ENCODE assay signal across 2 fruit fly cellular contexts in the genomic region with DNA sequence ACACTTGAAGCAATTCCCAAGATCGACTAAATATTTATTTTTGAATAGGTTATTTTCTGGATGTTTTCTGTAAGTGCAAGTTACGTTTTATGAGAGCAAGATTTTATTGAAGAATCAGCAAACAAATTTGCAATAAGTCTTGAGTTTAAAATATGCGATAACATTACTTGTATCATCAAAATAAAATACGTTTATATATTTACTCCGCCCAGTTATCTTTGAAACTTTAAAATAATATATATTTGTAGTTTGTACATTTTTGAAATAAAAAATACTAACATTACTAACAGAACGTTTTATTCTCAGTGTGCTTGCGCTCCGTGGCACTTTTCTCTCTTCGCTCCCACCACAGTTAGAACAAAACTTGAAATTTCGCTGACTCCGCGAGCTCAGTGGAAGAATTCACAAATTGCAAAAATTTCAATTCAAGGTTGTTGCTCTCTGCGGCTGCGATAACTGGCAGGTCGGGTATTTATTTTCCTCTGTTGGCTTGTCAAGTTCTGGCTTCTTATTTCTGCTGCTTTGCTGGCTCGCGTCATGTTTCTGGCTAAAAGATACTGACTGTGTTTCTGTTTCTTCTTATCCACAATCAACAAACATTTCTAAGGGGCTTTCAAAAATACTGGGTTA.
TF ChIP-seq lines count a peak whose summit lies in the region.

No protein-coding gene starts in this region.

TF ChIP-seq in whole organism, embryonic, 481 proteins besides CTCF, POLR2A, EP300 and RAD21 (continued from another document):
- TF ChIP-seq seq (GFP tag; IDR thresholded peaks at IDR 0.05; lab: Robert Waterston, UW) (0 out of 2 replicates have a peak, but pooled peaks have one; percentile 7), CG30403 (GFP tag; optimal IDR thresholded peaks at IDR 0.05; lab: Kevin White, UChicago) (peak; percentile 57), CG9727 (GFP tag; optimal IDR thresholded peaks at IDR 0.05; lab: Kevin White, UChicago) (peak; percentile 35), CG16815 (GFP tag; optimal IDR thresholded peaks at IDR 0.05; lab: Kevin White, UChicago) (peak; percentile 25), phol (tag; optimal IDR thresholded peaks at IDR 0.05; lab: Kevin White, UChicago) (peak; percentile 11), corto (GFP tag; optimal IDR thresholded peaks at IDR 0.05; lab: Kevin White, UChicago) (peak; percentile 84), lola (GFP tag; optimal IDR thresholded peaks at IDR 0.05; lab: Kevin White, UChicago) (peak in 1 of 3 experiments; percentile 2), dmrt99B (tag; optimal IDR thresholded peaks at IDR 0.05; lab: Kevin White, UChicago) (no peak), dmrt11E (tag; optimal IDR thresholded peaks at IDR 0.05; lab: Kevin White, UChicago) (peak; percentile 3), sob (GFP tag; IDR thresholded peaks at IDR 0.05; lab: Robert Waterston, UW) (0 out of 2 replicates have a peak, but pooled peaks have one; percentile 13), gsb-n (tag; optimal IDR thresholded peaks at IDR 0.05; lab: Kevin White, UChicago) (no peak), slp2 (GFP tag; optimal IDR thresholded peaks at IDR 0.05; lab: Kevin White, UChicago) (no peak), Xbp1 (GFP tag; optimal IDR thresholded peaks at IDR 0.05; lab: Kevin White, UChicago) (peak; percentile 24), run (tag; optimal IDR thresholded peaks at IDR 0.05; lab: Kevin White, UChicago) (no peak), CG1603 (tag; optimal IDR thresholded peaks at IDR 0.05; lab: Kevin White, UChicago) (no peak), bsh (GFP tag; optimal IDR thresholded peaks at IDR 0.05; lab: Kevin White, UChicago) (peak; percentile 24 to 85), CG3281 (GFP tag; optimal IDR thresholded peaks at IDR 0.05; lab: Kevin White, UChicago) (peak; percentile 37)
TF ChIP-seq in whole organism, embryonic: peak in this region for 39.

TF ChIP-seq in whole organism, prepupa, 60 proteins besides CTCF, POLR2A, EP300 and RAD21 (continued from another document):
- peak; percentile 85 for TF ChIP-seq dsx (GFP tag; optimal IDR thresholded peaks at IDR 0.05; lab: Kevin White, UChicago; ENCODE audit: poor library complexity, severe bottlenecking)
- peak; percentile 87 for TF ChIP-seq cyc (GFP tag; optimal IDR thresholded peaks at IDR 0.05; lab: Kevin White, UChicago)
- TF ChIP-seq Eip78C (GFP tag; lab: Kevin White, UChicago), result peak; percentile 97
- TF ChIP-seq CG6808 (GFP tag; optimal IDR thresholded peaks at IDR 0.05; lab: Kevin White, UChicago), result peak; percentile 85
- TF ChIP-seq CG11902 (GFP tag; optimal IDR thresholded peaks at IDR 0.05; lab: Kevin White, UChicago), result peak; percentile 55
- TF ChIP-seq CG3032 (tag; optimal IDR thresholded peaks at IDR 0.05; lab: Kevin White, UChicago), result peak; percentile 80
- peak; percentile 91 for TF ChIP-seq CG8119 (GFP tag; IDR thresholded peaks at IDR 0.05; lab: Robert Waterston, UW)
- peak; percentile 68 to 80 for TF ChIP-seq ss (GFP tag; optimal IDR thresholded peaks at IDR 0.05; lab: Kevin White, UChicago)
- TF ChIP-seq CG6276 (GFP tag; optimal IDR thresholded peaks at IDR 0.05; lab: Kevin White, UChicago), result no peak
- peak; percentile 89 for TF ChIP-seq Sox14 (GFP tag; optimal IDR thresholded peaks at IDR 0.05; lab: Kevin White, UChicago)
- peak; percentile 91 for TF ChIP-seq OdsH (GFP tag; optimal IDR thresholded peaks at IDR 0.05; lab: Kevin White, UChicago)
- peak; percentile 90 for TF ChIP-seq CG3919 (GFP tag; optimal IDR thresholded peaks at IDR 0.05; lab: Kevin White, UChicago)
